Fruit fly (Drosophila melanogaster): ENCODE measurements around the gene CG14196.

dm6 chrX:19241790-19242373 is at the start of gene CG14196:
- TF ChIP-seq ttk (optimal IDR thresholded peaks at IDR 0.05) (no peak), insv (optimal IDR thresholded peaks at IDR 0.05) (no peak), psq (optimal IDR thresholded peaks at IDR 0.05) (no peak), Sin3A (optimal IDR thresholded peaks at IDR 0.05) (no peak), Myc (optimal IDR thresholded peaks at IDR 0.05) (no peak)
